Worm (Caenorhabditis elegans) whole organism, mixed stage, embryonic: ENCODE results near the gene pnp-1.

Experiments
- M03D4.4 ChIP-seq: sonication (generic microtip); optimal IDR thresholded peaks from 2 replicates; lab custom pipeline; 2017; ENCODE audit warnings: mild to moderate bottlenecking, missing genetic modification characterization, missing compliant biosample characterization
- bed-3 ChIP-seq: fragments of 200-800 bp; sonication (Bioruptor generic); optimal IDR thresholded peaks from 3 replicates; lab custom pipeline; 2018; ENCODE audit warnings: mild to moderate bottlenecking, missing genetic modification characterization, moderate library complexity, missing compliant biosample characterization
- blmp-1 ChIP-seq: fragments of 150-350 bp; optimal IDR thresholded peaks from 2 replicates; lab custom pipeline; 2014; ENCODE audit warnings: missing biosample characterization, missing genetic modification characterization
- ceh-39 ChIP-seq: fragments of 150-350 bp; optimal IDR thresholded peaks from 2 replicates; lab custom pipeline; 2014; ENCODE audit warnings: missing biosample characterization, missing genetic modification characterization
- ceh-43 ChIP-seq: fragments of 200-800 bp; sonication (Bioruptor generic); optimal IDR thresholded peaks from 2 replicates; lab custom pipeline; 2018; ENCODE audit warnings: mild to moderate bottlenecking, missing genetic modification characterization, moderate library complexity, missing compliant biosample characterization
- ceh-83 ChIP-seq: fragments of 200-800 bp; sonication (Bioruptor generic); optimal IDR thresholded peaks from 2 replicates; lab custom pipeline; 2018; ENCODE audit warnings: mild to moderate bottlenecking, missing genetic modification characterization, missing compliant biosample characterization
- ces-1 ChIP-seq: fragments of 150-350 bp; optimal IDR thresholded peaks from 2 replicates; lab custom pipeline; 2014; ENCODE audit warnings: missing biosample characterization, missing genetic modification reagents, missing genetic modification characterization
- cnd-1 ChIP-seq: fragments of 200-800 bp; sonication (Bioruptor generic); optimal IDR thresholded peaks from 2 replicates; lab custom pipeline; 2018; ENCODE audit warnings: mild to moderate bottlenecking, missing genetic modification characterization, missing compliant biosample characterization
- drap-1 ChIP-seq: fragments of 200-800 bp; sonication (Bioruptor generic); optimal IDR thresholded peaks from 3 replicates; lab custom pipeline; 2018; ENCODE audit warnings: mild to moderate bottlenecking, missing genetic modification characterization, missing compliant biosample characterization
- elt-1 ChIP-seq: sonication (generic microtip); optimal IDR thresholded peaks from 2 replicates; lab custom pipeline; 2017; ENCODE audit warnings: missing genetic modification characterization, mild to moderate bottlenecking, missing compliant biosample characterization, antibody characterized with exemption, moderate library complexity, borderline replicate concordance; ENCODE audit not compliant: insufficient read depth
- elt-3 ChIP-seq: fragments of 150-350 bp; optimal IDR thresholded peaks from 2 replicates; lab custom pipeline; 2014; ENCODE audit warnings: missing biosample characterization, missing genetic modification characterization
- flh-1 ChIP-seq: fragments of 200-800 bp; sonication (Bioruptor generic); optimal IDR thresholded peaks from 2 replicates; lab custom pipeline; 2018; ENCODE audit warnings: mild to moderate bottlenecking, missing genetic modification characterization, moderate library complexity, missing compliant biosample characterization
- ham-2 ChIP-seq: fragments of 200-800 bp; sonication (Bioruptor generic); optimal IDR thresholded peaks from 2 replicates; lab custom pipeline; 2018; ENCODE audit warnings: mild to moderate bottlenecking, missing genetic modification characterization, missing compliant biosample characterization
- hlh-1 ChIP-seq: fragments of 150-350 bp; optimal IDR thresholded peaks from 2 replicates; lab custom pipeline; 2014; ENCODE audit warnings: missing biosample characterization, missing genetic modification reagents, missing genetic modification characterization
- lin-13 ChIP-seq: fragments of 150-350 bp; optimal IDR thresholded peaks from 2 replicates; lab custom pipeline; 2014; ENCODE audit warnings: missing biosample characterization, missing genetic modification characterization
- lin-32 ChIP-seq: fragments of 200-800 bp; sonication (Bioruptor generic); optimal IDR thresholded peaks from 2 replicates; lab custom pipeline; 2018; ENCODE audit warnings: mild to moderate bottlenecking, missing genetic modification characterization, missing compliant biosample characterization
- lsy-2 ChIP-seq: fragments of 150-350 bp; optimal IDR thresholded peaks from 2 replicates; lab custom pipeline; 2014; ENCODE audit warnings: missing biosample characterization, missing genetic modification characterization
- mep-1 ChIP-seq: fragments of 150-350 bp; optimal IDR thresholded peaks from 2 replicates; lab custom pipeline; 2017; ENCODE audit warnings: missing biosample characterization, missing genetic modification reagents, missing genetic modification characterization, inconsistent platforms
- mls-2 ChIP-seq: sonication (generic microtip); optimal IDR thresholded peaks from 2 replicates; lab custom pipeline; 2016; ENCODE audit warnings: mild to moderate bottlenecking, missing genetic modification characterization, moderate library complexity, missing compliant biosample characterization
- nhr-12 ChIP-seq: fragments of 150-350 bp; optimal IDR thresholded peaks from 2 replicates; lab custom pipeline; 2014; ENCODE audit warnings: missing biosample characterization, missing genetic modification characterization
- nhr-2 ChIP-seq: fragments of 150-350 bp; optimal IDR thresholded peaks from 2 replicates; lab custom pipeline; 2014; ENCODE audit warnings: missing biosample characterization, missing genetic modification characterization
- nhr-28 ChIP-seq: fragments of 150-350 bp; optimal IDR thresholded peaks from 2 replicates; lab custom pipeline; 2014; ENCODE audit warnings: missing biosample characterization, missing genetic modification characterization
- nhr-76 ChIP-seq: sonication (generic microtip); optimal IDR thresholded peaks from 2 replicates; lab custom pipeline; 2017; ENCODE audit warnings: missing biosample characterization, missing genetic modification characterization
- pha-4 ChIP-seq: fragments of 150-350 bp; optimal IDR thresholded peaks from 2 replicates; lab custom pipeline; 2018; ENCODE audit warnings: missing biosample characterization, missing genetic modification reagents, missing genetic modification characterization
- sem-2 ChIP-seq: fragments of 200-800 bp; sonication (Bioruptor generic); optimal IDR thresholded peaks from 2 replicates; lab custom pipeline; 2018; ENCODE audit warnings: mild to moderate bottlenecking, missing genetic modification characterization, missing compliant biosample characterization
- snpc-4 ChIP-seq: fragments of 150-350 bp; optimal IDR thresholded peaks from 2 replicates; lab custom pipeline; 2014; ENCODE audit warnings: missing biosample characterization, missing genetic modification characterization
- sptf-1 ChIP-seq: sonication (generic microtip); optimal IDR thresholded peaks from 2 replicates; lab custom pipeline; 2017; ENCODE audit warnings: mild to moderate bottlenecking, missing genetic modification characterization, moderate library complexity, missing compliant biosample characterization
- tbx-8 ChIP-seq: fragments of 200-800 bp; sonication (Bioruptor generic); optimal IDR thresholded peaks from 2 replicates; lab custom pipeline; 2018; ENCODE audit warnings: mild to moderate bottlenecking, missing genetic modification characterization, moderate library complexity, missing compliant biosample characterization
- unc-120 ChIP-seq: sonication (generic microtip); optimal IDR thresholded peaks from 2 replicates; lab custom pipeline; 2017; ENCODE audit warnings: missing genetic modification characterization, missing compliant biosample characterization; ENCODE audit not compliant: poor library complexity, severe bottlenecking
- unc-62 ChIP-seq: fragments of 150-350 bp; optimal IDR thresholded peaks from 2 replicates; lab custom pipeline; 2014; ENCODE audit warnings: missing biosample characterization, missing genetic modification reagents, missing genetic modification characterization
- zip-8 ChIP-seq: fragments of 150-350 bp; optimal IDR thresholded peaks from 2 replicates; lab custom pipeline; 2014; ENCODE audit warnings: missing biosample characterization, missing genetic modification characterization
- ztf-11 ChIP-seq: fragments of 150-350 bp; optimal IDR thresholded peaks from 2 replicates; lab custom pipeline; 2014; ENCODE audit warnings: missing biosample characterization, missing genetic modification characterization

The pnp-1 gene

DNA sequence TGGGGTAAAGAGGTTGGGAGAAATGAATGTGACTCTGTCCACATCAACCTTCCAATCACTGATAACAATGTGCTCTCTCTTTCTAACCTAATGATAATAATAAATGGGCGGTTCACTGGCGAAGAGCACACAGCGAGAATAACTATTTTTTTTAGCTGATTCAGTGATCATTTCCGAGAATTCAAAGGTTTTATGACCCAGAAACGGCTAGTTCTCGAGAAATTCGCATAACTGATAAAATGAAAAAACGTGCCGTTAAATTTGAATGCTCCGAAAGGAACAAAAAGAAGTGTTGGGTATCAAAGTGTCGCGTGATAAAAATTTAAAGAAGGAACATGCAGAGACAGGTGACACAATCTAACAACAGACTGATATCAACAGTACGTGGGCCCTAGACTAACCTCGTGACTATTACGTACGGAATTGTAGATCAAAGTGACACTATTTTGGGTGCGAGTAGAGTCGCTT, 2.3 kb downstream of the pnp-1 start:
- no peak for TF ChIP-seq bed-3 (GFP tag; lab: Kevin White, UChicago)
- no peak for TF ChIP-seq ham-2 (GFP tag; lab: Kevin White, UChicago)
- TF ChIP-seq nhr-28 (tag; lab: Kevin White, UChicago), result no peak
- no peak for TF ChIP-seq cnd-1 (tag; lab: Kevin White, UChicago)
- no peak for TF ChIP-seq unc-120 (tag; lab: Kevin White, UChicago)
- TF ChIP-seq lsy-2 (tag; lab: Kevin White, UChicago), result no peak
- TF ChIP-seq blmp-1 (tag; lab: Kevin White, UChicago), result no peak
- TF ChIP-seq lin-13 (tag; lab: Kevin White, UChicago), result no peak
- no peak for TF ChIP-seq nhr-12 (tag; lab: Kevin White, UChicago)
- no peak for TF ChIP-seq elt-1
- no peak for TF ChIP-seq flh-1 (GFP tag; lab: Kevin White, UChicago)
- no peak for TF ChIP-seq nhr-2 (tag; lab: Kevin White, UChicago)
- TF ChIP-seq mls-2 (tag; lab: Kevin White, UChicago), result no peak
- no peak for TF ChIP-seq ceh-43
- TF ChIP-seq snpc-4 (tag; lab: Kevin White, UChicago), result no peak
- TF ChIP-seq ces-1, result no peak
- TF ChIP-seq sptf-1, result no peak
- no peak for TF ChIP-seq M03D4.4 (tag; lab: Kevin White, UChicago)
- TF ChIP-seq pha-4 (tag; lab: Kevin White, UChicago), result no peak
- no peak for TF ChIP-seq tbx-8

DNA sequence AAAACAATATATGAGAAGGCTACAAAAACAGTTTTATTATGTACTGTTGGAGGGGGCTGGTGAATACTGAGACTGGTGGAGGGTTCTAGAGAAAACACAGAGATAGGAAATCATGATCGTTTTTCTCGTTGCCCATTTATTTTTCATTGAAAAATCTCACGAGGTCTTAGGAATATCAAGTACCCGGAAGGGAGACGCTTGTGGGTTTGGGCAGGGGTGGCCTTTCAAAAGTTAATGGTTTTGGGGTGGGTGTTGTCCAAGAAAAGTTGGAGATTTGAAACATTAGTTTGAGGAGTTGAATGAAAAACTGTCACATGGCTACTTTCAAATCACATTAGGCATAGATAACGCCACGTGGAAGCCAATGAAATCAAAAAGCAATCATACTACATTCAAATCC, 3.4 kb downstream of the pnp-1 start:
- TF ChIP-seq pha-4 (tag; lab: Kevin White, UChicago) (no peak), drap-1 (GFP tag; lab: Kevin White, UChicago) (no peak), tbx-8 (no peak), nhr-76 (no peak)

DNA sequence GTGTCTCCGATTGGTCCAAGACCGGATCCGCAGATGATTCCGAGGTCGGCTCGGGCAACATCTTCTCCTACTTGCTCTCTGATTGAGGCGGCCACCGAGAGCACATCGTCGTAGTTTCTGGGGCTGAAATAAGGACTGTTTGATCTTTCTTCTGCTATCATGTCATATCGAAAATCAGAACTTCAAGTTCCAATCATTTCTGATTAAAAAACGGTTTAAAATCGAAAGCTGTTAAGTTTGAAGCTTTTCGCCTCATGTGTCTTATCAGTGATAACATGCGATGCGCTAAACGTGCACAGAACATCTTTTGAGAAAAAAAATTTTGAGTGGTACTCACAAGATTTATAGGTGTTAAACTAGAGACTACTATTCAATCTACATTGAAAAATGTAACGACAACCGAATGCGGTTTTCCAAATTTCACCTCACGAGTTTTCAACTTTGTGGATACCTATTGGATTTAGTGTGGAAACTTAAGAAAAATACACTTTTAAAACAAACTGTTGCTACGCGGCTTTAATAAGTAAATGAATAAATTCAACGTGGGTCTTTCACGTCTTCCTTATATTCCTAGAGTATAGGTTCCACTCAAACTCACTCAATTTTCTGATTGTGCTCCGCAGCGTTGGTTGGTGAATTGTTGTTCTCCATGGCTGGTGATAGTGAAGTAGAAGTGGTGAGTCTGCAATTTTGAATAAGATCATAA, 4.0 kb downstream of the pnp-1 start:
- no peak for TF ChIP-seq drap-1 (GFP tag; lab: Kevin White, UChicago)
- TF ChIP-seq ztf-11 (tag; lab: Kevin White, UChicago), result no peak
- no peak for TF ChIP-seq sem-2 (GFP tag; lab: Kevin White, UChicago)
- TF ChIP-seq zip-8 (tag; lab: Kevin White, UChicago), result no peak
- no peak for TF ChIP-seq blmp-1 (tag; lab: Kevin White, UChicago)
- TF ChIP-seq tbx-8, result no peak

DNA sequence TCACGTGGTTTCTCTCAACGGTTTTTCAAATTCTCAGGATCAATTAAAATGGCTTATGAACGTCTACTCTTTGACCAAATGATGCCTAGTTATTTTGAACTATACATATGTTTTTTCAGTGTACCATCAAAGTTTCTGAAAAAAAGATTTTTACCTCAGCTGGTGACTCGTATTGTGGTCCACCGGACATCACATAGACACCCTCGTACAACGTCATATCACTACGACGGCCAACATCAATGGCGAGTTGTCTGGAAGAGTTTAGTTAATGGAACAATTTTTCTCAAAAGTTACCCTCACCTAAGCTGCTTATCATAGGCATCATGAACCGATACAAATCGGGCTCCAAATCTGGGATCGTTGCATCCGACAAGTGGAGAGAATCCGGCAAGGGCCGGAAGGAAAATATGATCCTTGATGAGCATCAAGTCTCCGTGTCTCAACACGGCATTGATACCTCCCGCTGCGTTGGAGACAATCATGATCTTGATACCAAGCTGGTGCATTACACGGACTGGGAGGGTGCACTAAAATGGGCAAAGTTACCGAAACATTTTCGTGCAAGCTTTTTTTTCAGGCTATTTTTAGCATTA, 4.8 kb downstream of the pnp-1 start:
- TF ChIP-seq tbx-8, result no peak
- no peak for TF ChIP-seq lin-32 (GFP tag; lab: Kevin White, UChicago)
- no peak for TF ChIP-seq elt-3 (tag; lab: Kevin White, UChicago)
- TF ChIP-seq hlh-1, result no peak
- TF ChIP-seq unc-120 (tag; lab: Kevin White, UChicago), result no peak
- TF ChIP-seq ceh-83 (GFP tag; lab: Kevin White, UChicago), result no peak

DNA sequence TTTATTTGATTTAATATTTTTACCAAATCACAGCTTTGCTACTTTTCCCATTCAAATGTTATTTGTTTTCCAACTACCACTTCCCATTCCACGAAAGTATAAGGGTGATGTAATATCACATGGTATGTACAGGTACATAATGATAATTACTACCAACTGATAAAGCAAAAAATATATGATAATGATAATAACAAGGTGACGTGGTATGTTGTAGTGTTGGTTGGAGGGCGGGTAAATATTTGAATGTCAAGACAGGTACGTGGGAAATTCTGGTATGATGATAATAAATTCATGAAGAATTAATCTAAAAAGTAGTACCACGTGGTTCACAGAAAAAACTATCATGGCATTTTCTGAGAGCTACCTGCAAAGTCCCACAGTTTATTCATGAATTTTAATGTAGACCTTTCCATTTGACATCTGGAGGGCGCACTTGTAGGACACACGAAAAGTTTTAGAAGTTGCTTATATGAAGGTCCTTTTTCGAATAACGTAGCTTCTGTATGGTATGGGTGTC, 6.2 kb downstream of the pnp-1 start:
- no peak for TF ChIP-seq sem-2 (GFP tag; lab: Kevin White, UChicago)
- TF ChIP-seq blmp-1 (tag; lab: Kevin White, UChicago), result no peak
- TF ChIP-seq mep-1 (tag; lab: Kevin White, UChicago), result no peak
- no peak for TF ChIP-seq ham-2 (GFP tag; lab: Kevin White, UChicago)
- TF ChIP-seq cnd-1 (tag; lab: Kevin White, UChicago), result no peak
- no peak for TF ChIP-seq ceh-43
- no peak for TF ChIP-seq nhr-2 (tag; lab: Kevin White, UChicago)
- TF ChIP-seq flh-1 (GFP tag; lab: Kevin White, UChicago), result no peak
- TF ChIP-seq unc-62 (GFP tag; lab: Kevin White, UChicago), result no peak
- no peak for TF ChIP-seq ceh-39 (tag; lab: Kevin White, UChicago)
- TF ChIP-seq unc-120 (tag; lab: Kevin White, UChicago), result no peak
- TF ChIP-seq ceh-83 (GFP tag; lab: Kevin White, UChicago), result no peak
- TF ChIP-seq drap-1 (GFP tag; lab: Kevin White, UChicago), result no peak
- no peak for TF ChIP-seq pha-4 (tag; lab: Kevin White, UChicago)
- no peak for TF ChIP-seq hlh-1
- no peak for TF ChIP-seq nhr-12 (tag; lab: Kevin White, UChicago)
- no peak for TF ChIP-seq M03D4.4 (tag; lab: Kevin White, UChicago)
- TF ChIP-seq elt-3 (tag; lab: Kevin White, UChicago), result no peak
- no peak for TF ChIP-seq nhr-28 (tag; lab: Kevin White, UChicago)
- TF ChIP-seq ztf-11 (tag; lab: Kevin White, UChicago), result no peak
